Fruit fly (Drosophila melanogaster): ENCODE results near the gene CG15373.
A peak's percentile ranks its signal among the peaks of the same experiment; 100 is the strongest.

Gene CG15373

DNA sequence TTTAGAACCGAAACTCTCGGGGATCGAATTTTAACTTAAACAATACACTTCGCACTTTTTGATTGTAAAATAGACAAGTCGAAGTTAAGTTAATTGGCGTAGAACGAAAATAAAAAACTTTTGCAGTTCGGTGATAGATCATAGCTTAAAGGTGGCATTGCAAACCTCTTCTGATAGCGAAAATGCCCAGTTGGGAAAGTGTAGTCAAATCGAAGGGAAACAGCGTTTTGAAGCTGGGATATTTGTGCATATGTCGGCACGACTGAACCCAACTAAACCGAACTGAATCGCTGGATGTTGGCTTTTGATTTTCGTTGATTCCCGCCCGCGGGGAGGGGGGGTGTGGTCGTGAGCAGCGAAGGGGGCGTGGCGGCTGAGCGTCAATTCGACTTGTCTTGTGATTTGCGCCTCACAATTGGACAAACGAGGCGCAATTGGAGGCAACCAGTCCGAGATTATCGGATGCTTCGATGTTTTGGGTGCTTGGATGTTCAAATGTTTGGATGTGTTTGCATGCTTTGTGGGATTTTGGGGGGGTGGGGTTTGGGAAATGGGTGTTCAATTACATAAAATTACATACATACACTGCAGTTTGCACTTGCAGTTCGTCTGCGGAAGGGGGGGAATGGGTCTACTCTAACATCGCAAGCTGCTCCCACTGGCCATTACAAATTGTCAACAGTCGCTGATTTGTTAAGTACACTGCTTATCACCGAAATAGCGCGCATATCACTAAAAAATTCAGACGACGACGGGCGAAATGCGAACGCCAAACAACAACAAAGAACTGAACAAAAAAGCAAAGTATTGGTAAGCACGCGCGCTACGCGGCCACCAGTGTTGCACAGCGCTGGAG lies 41.1 kb downstream of the CG15373 start:
- no peak for TF ChIP-seq noc (tag; optimal IDR thresholded peaks at IDR 0.05)

DNA sequence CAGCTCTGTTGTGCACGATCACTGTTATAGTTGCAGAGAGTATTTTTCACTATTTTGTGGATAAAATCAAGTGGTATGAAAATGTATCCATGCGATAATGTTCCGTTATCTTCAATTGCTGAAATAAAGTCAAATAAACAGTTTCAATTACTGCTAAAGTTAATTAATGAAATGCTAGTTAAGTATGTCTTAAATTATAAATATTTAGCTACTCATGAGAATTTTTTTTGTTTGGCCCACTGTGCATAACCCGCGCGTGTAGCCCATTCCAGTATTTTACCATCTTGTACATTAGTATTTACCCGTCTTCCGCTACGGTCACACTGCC lies 41.6 kb downstream of the CG15373 start, which contains the start of gene Ada3:
TSS of gene Ada3 (plus strand) at position 292 of the 328 bp plus-strand sequence.
- TF ChIP-seq noc (tag; optimal IDR thresholded peaks at IDR 0.05) = peak; percentile 84

DNA sequence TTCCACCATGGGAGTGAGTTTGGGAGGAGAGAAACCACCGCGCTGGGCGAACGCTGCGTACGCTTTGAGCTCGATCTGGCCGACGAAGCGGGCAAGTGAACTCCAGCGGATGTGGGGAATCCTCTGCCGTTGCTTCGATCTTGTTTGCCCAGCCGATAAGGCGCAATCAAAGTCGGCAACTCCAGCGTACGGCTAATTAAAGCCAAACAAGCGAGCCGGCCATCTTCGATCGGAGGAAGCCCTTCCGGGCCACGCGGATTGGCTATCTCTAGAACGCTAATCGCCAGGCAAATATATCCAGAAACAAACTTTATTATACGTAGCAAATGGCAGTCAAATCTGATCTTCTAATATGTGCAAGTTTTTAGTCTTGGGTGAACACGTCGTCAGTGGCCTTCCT lies 44.6 kb downstream of the CG15373 start, which contains the start of gene CG7536:
TSS of gene CG7536 (minus strand) at position 101 of the 400 bp plus-strand sequence.
- no peak for TF ChIP-seq noc (tag; optimal IDR thresholded peaks at IDR 0.05)

DNA sequence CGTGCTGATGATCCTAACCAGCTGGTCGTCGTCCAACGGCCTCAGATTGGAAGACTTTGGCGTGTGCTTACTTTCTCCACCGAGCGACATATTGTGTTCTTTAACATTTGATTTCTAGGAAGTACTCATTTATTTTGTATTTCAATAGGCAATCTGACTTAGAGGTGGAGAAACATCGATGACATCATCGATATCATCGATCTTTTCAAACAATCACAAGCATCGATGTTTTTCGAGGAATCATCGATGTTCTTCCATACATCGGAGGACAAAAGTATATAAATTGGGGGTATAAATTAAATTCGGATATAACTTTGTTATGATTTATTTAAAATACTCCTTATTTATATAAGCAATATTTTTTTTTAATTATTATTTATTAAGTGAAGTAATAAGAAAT lies 46.5 kb downstream of the CG15373 start, which contains the start of gene Swt1:
TSS of gene Swt1 (minus strand) at position 177 of the 400 bp plus-strand sequence.
- no peak for TF ChIP-seq noc (tag; optimal IDR thresholded peaks at IDR 0.05)

DNA sequence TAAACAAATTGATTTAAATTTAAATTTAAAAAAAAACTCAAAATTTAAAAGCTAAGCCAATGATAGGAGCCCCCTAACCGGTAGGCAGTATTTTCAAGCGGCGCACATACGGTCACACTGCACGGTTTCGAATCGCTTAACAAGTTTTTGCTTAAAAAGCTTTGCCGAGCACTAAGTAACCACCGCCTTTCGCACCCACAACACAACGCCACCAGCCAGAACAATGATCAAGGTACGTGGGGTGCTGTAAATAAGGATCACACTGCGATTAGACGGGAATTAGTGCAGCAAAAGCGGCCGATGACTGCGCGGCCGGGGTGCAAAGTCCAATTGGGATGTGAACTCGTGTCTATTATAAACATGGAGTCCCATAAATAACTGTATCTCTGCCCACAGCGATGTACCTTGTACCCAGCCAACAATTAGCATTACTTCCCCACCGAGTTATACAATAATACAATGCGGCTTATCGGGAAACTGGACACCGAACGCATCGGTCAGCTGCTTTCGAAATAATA lies 47.4 kb downstream of the CG15373 start, which contains the start of gene scu:
TSS of gene scu (plus strand) at position 101 of the 518 bp plus-strand sequence.
- peak; percentile 29 for TF ChIP-seq noc (tag; optimal IDR thresholded peaks at IDR 0.05)

DNA sequence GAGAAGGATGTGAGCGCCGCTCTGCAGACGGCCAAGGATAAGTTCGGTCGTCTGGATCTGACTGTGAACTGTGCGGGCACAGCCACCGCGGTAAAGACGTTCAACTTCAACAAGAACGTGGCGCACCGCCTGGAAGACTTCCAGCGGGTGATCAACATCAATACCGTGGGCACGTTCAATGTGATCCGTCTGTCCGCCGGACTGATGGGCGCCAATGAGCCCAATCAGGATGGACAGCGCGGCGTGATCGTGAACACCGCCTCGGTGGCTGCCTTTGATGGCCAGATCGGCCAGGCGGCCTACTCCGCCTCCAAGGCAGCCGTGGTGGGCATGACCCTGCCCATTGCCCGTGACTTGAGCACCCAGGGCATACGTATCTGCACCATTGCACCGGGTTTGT lies 48.3 kb downstream of the CG15373 start:
- TF ChIP-seq noc (tag; optimal IDR thresholded peaks at IDR 0.05) = no peak

DNA sequence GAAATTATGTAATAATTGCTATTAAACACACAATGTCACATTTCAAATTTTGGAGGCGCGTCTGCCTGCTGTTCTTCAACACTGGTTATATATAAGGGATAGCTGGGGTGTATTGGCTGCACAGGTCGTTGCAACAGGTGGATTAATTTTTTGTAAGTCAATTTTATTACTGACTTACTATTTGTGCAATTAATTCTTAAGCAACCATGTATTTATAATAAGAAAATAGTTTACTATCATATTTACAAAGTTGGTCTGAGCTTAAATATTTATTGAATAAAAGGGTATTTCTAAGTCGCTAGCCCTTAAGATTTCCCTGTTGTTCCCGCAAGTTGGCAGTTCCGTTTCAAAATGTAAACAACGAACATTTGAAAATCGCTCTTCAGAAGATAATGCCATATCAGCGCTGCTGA lies 49.0 kb downstream of the CG15373 start, which contains the start of gene RhoGAP16F:
TSS of gene RhoGAP16F (plus strand) at position 336 of the 413 bp plus-strand sequence.
- peak; percentile 81 for TF ChIP-seq noc (tag; optimal IDR thresholded peaks at IDR 0.05)

DNA sequence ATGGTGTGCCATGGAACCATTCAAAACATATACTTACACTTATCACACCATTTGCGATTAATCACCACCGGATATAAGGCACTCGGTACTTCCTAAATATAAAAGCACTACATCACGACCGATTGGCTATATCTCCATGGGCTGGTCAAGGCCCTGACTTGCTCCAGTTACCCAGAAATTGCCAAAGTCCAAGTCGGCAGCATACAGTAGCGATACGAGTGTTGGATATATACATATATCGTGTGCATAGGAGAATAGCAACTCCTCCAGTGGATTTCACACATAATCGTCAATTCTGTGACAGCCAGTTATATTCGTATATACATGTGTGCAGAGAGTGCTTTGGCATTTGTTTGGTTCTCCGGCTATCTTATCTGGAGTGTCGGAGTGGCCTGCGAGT lies 50.3 kb downstream of the CG15373 start:
- no peak for TF ChIP-seq noc (tag; optimal IDR thresholded peaks at IDR 0.05)

DNA sequence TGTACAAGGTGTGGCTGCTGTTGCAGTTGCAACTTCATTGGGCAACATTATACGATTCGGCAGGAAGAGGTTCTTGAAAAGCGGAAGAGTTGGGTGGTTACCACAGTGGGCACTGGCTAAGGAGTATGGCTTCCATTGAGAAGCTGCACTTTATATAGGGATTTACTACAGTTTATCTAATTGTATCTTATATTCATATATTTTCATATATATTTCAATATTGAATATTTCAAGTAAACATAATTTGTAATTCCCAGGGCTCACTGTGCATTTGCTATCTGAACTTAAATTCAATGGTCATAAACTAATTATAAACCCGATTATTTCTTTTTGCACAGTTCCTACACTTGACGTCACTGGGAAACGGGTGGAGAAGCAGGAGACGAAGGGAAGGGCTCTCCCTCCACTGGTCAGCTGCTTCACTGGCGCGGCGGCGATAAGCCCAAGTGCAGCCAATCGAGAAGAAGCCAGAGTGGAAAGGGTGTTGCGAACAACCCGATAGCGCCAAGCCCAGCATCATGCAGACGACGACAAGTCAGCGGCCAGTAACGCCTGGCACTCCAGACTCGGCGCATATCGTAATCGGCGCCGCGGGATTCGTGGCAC lies 51.1 kb downstream of the CG15373 start:
- TF ChIP-seq noc (tag; optimal IDR thresholded peaks at IDR 0.05) = peak; percentile 87
